Fruit fly (Drosophila melanogaster): ENCODE measurements around the gene D2hgdh.

DNA sequence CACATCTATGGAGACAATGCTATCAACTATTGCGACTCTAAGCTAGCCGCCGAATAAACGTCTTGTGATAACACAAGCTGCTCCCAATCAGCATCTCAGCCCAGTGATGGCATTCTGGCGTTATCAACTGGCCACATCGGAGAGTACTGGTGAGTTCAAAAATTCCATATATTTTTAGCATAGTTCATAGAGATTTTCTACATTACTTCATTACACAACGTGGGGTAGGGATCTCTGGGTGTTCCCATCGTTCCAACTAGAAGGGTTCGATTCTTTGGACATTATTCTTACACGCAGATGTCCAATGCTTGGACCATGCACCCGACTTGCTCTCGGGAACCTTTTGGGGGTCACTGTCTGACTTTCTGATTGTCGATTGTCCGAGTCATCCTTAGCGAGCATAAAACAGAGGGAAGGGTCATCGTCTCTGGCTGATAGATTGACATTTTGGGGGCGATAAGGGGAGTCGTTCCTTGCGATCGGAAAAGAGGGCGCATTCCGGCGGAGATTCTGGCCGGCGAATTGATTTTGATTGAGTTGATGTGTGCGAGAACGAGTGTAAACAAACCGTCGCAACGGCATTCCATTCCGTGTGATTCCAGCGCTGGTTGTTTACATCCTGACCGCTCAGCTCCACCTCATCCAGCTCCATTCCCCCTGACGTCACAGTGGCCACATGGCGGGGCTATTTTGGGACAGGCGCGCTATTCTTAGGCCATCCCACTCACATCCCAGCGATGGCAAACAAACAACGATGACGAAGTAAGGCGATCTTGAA is 21.0 kb downstream of the D2hgdh start, which contains the start of the genes Cyp4d1 and CG3630:
- TF ChIP-seq kay (GFP tag; ENCODE audit: borderline replicate concordance): no peak
- no peak for TF ChIP-seq pad (GFP tag; optimal IDR thresholded peaks at IDR 0.05)
